Worm (Caenorhabditis elegans) whole organism, late embryonic: ENCODE results near the gene T23F6.2.

ENCODE experiments used
- ama-1 ChIP-seq: fragments of 150-350 bp; optimal IDR thresholded peaks from 2 replicates; lab custom pipeline; 2014
- elt-2 ChIP-seq: sonication (generic microtip); optimal IDR thresholded peaks from 2 replicates; lab custom pipeline; 2016; ENCODE audit warnings: missing genetic modification reagents, missing genetic modification characterization, missing compliant biosample characterization
- sox-2 ChIP-seq: fragments of 200-800 bp; sonication (Bioruptor generic); IDR thresholded peaks from 2 replicates; pipeline ENCODE4 v1.3.6; 2022; ENCODE audit warnings: missing genetic modification reagents, missing genetic modification characterization, missing compliant biosample characterization

- TF ChIP-seq sox-2 (GFP tag; lab: Robert Waterston, UW) (no peak), elt-2 (tag; lab: Kevin White, UChicago) (no peak), ama-1 (lab: Kevin White, UChicago) (no peak)
Observed at ce11 chrIV:12700944-12701343, 20.2 kb upstream of the T23F6.2 start.
